Fruit fly (Drosophila melanogaster): ENCODE data around the gene CG7231.

The CG7231 gene

dm6 chr2L:8004072-8004471, 20.3 kb downstream of the CG7231 start, which contains the start of gene Wwox:
Gene Wwox (minus strand): TSS chr2L:8004286.
- TF ChIP-seq noc (tag; optimal IDR thresholded peaks at IDR 0.05) = no peak

dm6 chr2L:8006038-8006437, 22.3 kb downstream of the CG7231 start:
- no peak for TF ChIP-seq noc (tag; optimal IDR thresholded peaks at IDR 0.05)

- no peak for TF ChIP-seq noc (tag; optimal IDR thresholded peaks at IDR 0.05)
These were observed 23.6 kb downstream of the CG7231 start, which contains the start of gene Spn28Dc for dm6 chr2L:8007160-8007876. Gene Spn28Dc (minus strand): TSS chr2L:8007210.

- no peak for TF ChIP-seq noc (tag; optimal IDR thresholded peaks at IDR 0.05)
These were observed 25.8 kb downstream of the CG7231 start, which contains the start of gene CG12560 for dm6 chr2L:8009283-8010211. Gene CG12560 (minus strand): TSS chr2L:8009477.

- no peak for TF ChIP-seq noc (tag; optimal IDR thresholded peaks at IDR 0.05)
These were observed 27.1 kb downstream of the CG7231 start, which contains the start of the genes Glyat and Tg for dm6 chr2L:8010602-8011455. Gene Glyat (minus strand): TSS chr2L:8010652. Gene Tg (plus strand): TSS chr2L:8011405.

- no peak for TF ChIP-seq noc (tag; optimal IDR thresholded peaks at IDR 0.05)
These were observed 28.8 kb downstream of the CG7231 start for dm6 chr2L:8012551-8012950.

- TF ChIP-seq noc (tag; optimal IDR thresholded peaks at IDR 0.05) = no peak
These were observed 40.6 kb downstream of the CG7231 start for dm6 chr2L:8024325-8024724.

dm6 chr2L:8029160-8029852, 45.6 kb downstream of the CG7231 start, which contains the start of gene baf:
Gene baf (plus strand): TSS chr2L:8029462.
- no peak for TF ChIP-seq noc (tag; optimal IDR thresholded peaks at IDR 0.05)

dm6 chr2L:8030102-8030501, 46.4 kb downstream of the CG7231 start:
- no peak for TF ChIP-seq noc (tag; optimal IDR thresholded peaks at IDR 0.05)

- TF ChIP-seq noc (tag; optimal IDR thresholded peaks at IDR 0.05) = peak; percentile 11
These were observed 47.0 kb downstream of the CG7231 start, which contains the start of gene Cka for dm6 chr2L:8030693-8031210. Gene Cka (plus strand): TSS chr2L:8030721.

dm6 chr2L:8031588-8031987, 47.8 kb downstream of the CG7231 start:
- no peak for TF ChIP-seq noc (tag; optimal IDR thresholded peaks at IDR 0.05)

- TF ChIP-seq noc (tag; optimal IDR thresholded peaks at IDR 0.05) = no peak
These were observed 50.0 kb downstream of the CG7231 start for dm6 chr2L:8033756-8034155.

dm6 chr2L:8034734-8035133, 51.0 kb downstream of the CG7231 start:
- TF ChIP-seq noc (tag; optimal IDR thresholded peaks at IDR 0.05) = peak; percentile 47
